Fruit fly (Drosophila melanogaster) S2 (cell line): Measurements from ENCODE around the gene CG9919.

Experiments
- CG8478 ChIP-seq: fragments of >200 bp; optimal IDR thresholded peaks from 2 replicates; lab custom pipeline; 2018
- CTCF ChIP-seq, 2 experiments: fragments of >200 bp; optimal IDR thresholded peaks; 2 replicates each; lab custom pipeline; 2018

- TF ChIP-seq CG8478 (no peak), CTCF (optimal IDR thresholded peaks at IDR 0.05; lab: Kevin White, UChicago) (no peak)
Observed at dm6 chrX:16358670-16359320, 28.2 kb upstream of the CG9919 start, which contains the start of the genes U2af50 and PIG-Q.
